Worm (Caenorhabditis elegans) whole organism, L4 larva: ENCODE results near the gene prk-1.

ENCODE experiments used
- D1046.2 ChIP-seq: fragments of 200-800 bp; sonication (Bioruptor generic); IDR thresholded peaks from 2 replicates; pipeline ENCODE4 v1.3.6; 2022; ENCODE audit warnings: missing genetic modification characterization, missing compliant biosample characterization
- F10B5.3 ChIP-seq: sonication (generic microtip); optimal IDR thresholded peaks from 2 replicates; lab custom pipeline; 2016; ENCODE audit warnings: mild to moderate bottlenecking, missing genetic modification characterization, missing compliant biosample characterization
- F26F4.8 ChIP-seq: fragments of 200-800 bp; sonication (Bioruptor generic); conservative IDR thresholded peaks from 2 replicates; pipeline ENCODE4 v1.3.6; 2022; ENCODE audit warnings: missing genetic modification characterization, missing compliant biosample characterization
- F37D6.2 ChIP-seq: sonication (generic microtip); optimal IDR thresholded peaks from 2 replicates; lab custom pipeline; 2016; ENCODE audit warnings: mild to moderate bottlenecking, missing genetic modification characterization, missing compliant biosample characterization
- R02D3.7 ChIP-seq: fragments of 150-350 bp; sonication (generic microtip); optimal IDR thresholded peaks from 3 replicates; lab custom pipeline; 2014; ENCODE audit warnings: missing biosample characterization, missing genetic modification characterization
- Y105C5A.15 ChIP-seq: fragments of 200-800 bp; sonication (Bioruptor generic); IDR thresholded peaks from 2 replicates; pipeline ENCODE4 v1.3.6; 2022; ENCODE audit warnings: missing genetic modification characterization, missing compliant biosample characterization
- Y5F2A.4 ChIP-seq: fragments of 200-800 bp; sonication (Bioruptor generic); optimal IDR thresholded peaks from 2 replicates; lab custom pipeline; 2018; ENCODE audit warnings: mild to moderate bottlenecking, missing genetic modification characterization, missing compliant biosample characterization
- aha-1 ChIP-seq: fragments of 150-350 bp; peaks from one replicate; lab custom pipeline; 2014; ENCODE audit warnings: missing biosample characterization, missing genetic modification characterization
- ceh-20 ChIP-seq: fragments of 200-800 bp; sonication (Bioruptor generic); IDR thresholded peaks from 2 replicates; pipeline ENCODE4 v1.3.6; 2022; ENCODE audit warnings: missing genetic modification reagents, missing genetic modification characterization, missing compliant biosample characterization
- ceh-32 ChIP-seq: sonication (generic microtip); optimal IDR thresholded peaks from 2 replicates; lab custom pipeline; 2016; ENCODE audit warnings: mild to moderate bottlenecking, missing genetic modification characterization, missing compliant biosample characterization; ENCODE audit not compliant: poor library complexity
- ceh-44 ChIP-seq: fragments of 200-800 bp; sonication (Bioruptor generic); IDR thresholded peaks from 2 replicates; pipeline ENCODE4 v1.3.6; 2022; ENCODE audit warnings: missing genetic modification reagents, missing genetic modification characterization, missing compliant biosample characterization
- cey-2 ChIP-seq: sonication (generic microtip); optimal IDR thresholded peaks from 3 replicates; lab custom pipeline; 2017; ENCODE audit warnings: missing genetic modification characterization, mild to moderate bottlenecking, missing compliant biosample characterization, antibody characterized with exemption, borderline replicate concordance; ENCODE audit not compliant: insufficient read depth
- daf-12 ChIP-seq: fragments of 150-350 bp; optimal IDR thresholded peaks from 2 replicates; lab custom pipeline; 2014; ENCODE audit warnings: missing biosample characterization, missing genetic modification reagents, missing genetic modification characterization
- daf-16 ChIP-seq, 3 experiments: sonication (generic microtip); optimal IDR thresholded peaks; 2 replicates each; lab custom pipeline; 2016 to 2017; ENCODE audit warnings: missing genetic modification characterization in 3 of 3, missing genetic modification reagents in 3 of 3, mild to moderate bottlenecking in 2 of 3, missing compliant biosample characterization in 2 of 3, missing biosample characterization in 1 of 3, moderate library complexity in 1 of 3
- daf-19 ChIP-seq: fragments of 200-800 bp; sonication (Bioruptor generic); conservative IDR thresholded peaks from 2 replicates; pipeline ENCODE4 v1.3.6; 2022; ENCODE audit warnings: missing genetic modification characterization, missing compliant biosample characterization
- dmd-8 ChIP-seq: fragments of 200-800 bp; sonication (Bioruptor generic); IDR thresholded peaks from 2 replicates; pipeline ENCODE4 v1.3.6; 2022; ENCODE audit warnings: missing genetic modification characterization, missing compliant biosample characterization
- dve-1 ChIP-seq: sonication (generic microtip); optimal IDR thresholded peaks from 2 replicates; lab custom pipeline; 2017; ENCODE audit warnings: antibody characterized with exemption, mild to moderate bottlenecking, missing genetic modification characterization, missing compliant biosample characterization; ENCODE audit not compliant: insufficient read depth
- egl-43 ChIP-seq: fragments of 200-800 bp; sonication (Bioruptor generic); IDR thresholded peaks from 2 replicates; pipeline ENCODE4 v1.3.6; 2022; ENCODE audit warnings: missing genetic modification reagents, missing genetic modification characterization, missing compliant biosample characterization
- fkh-10 ChIP-seq: fragments of 150-350 bp; optimal IDR thresholded peaks from 2 replicates; lab custom pipeline; 2014; ENCODE audit warnings: missing biosample characterization, missing genetic modification reagents, missing genetic modification characterization
- jun-1 ChIP-seq: fragments of 150-350 bp; optimal IDR thresholded peaks from 2 replicates; lab custom pipeline; 2014; ENCODE audit warnings: missing biosample characterization, missing genetic modification reagents, missing genetic modification characterization
- lin-15B ChIP-seq: fragments of 150-350 bp; sonication (generic microtip); optimal IDR thresholded peaks from 3 replicates; lab custom pipeline; 2014; ENCODE audit warnings: missing biosample characterization, missing genetic modification characterization
- lin-38 ChIP-seq: fragments of 200-800 bp; sonication (Bioruptor generic); IDR thresholded peaks from 2 replicates; pipeline ENCODE4 v1.3.6; 2022; ENCODE audit warnings: missing genetic modification reagents, missing genetic modification characterization, missing compliant biosample characterization
- lsy-2 ChIP-seq, 2 experiments: fragments of 150-350 bp in 1 of 2; sonication (generic microtip) in 1 of 2; optimal IDR thresholded peaks; 2 replicates each; lab custom pipeline; 2014 to 2017; ENCODE audit warnings: missing biosample characterization in 2 of 2, missing genetic modification characterization in 2 of 2
- mdl-1 ChIP-seq, 2 experiments: fragments of 150-350 bp in 1 of 2; sonication (generic microtip) in 1 of 2; optimal IDR thresholded peaks; 2 replicates each; lab custom pipeline; 2014 to 2017; ENCODE audit warnings: missing biosample characterization in 2 of 2, missing genetic modification characterization in 2 of 2
- nhr-10 ChIP-seq: fragments of 150-350 bp; optimal IDR thresholded peaks from 2 replicates; lab custom pipeline; 2014; ENCODE audit warnings: missing biosample characterization, missing genetic modification characterization
- nhr-11 ChIP-seq: fragments of 150-350 bp; optimal IDR thresholded peaks from 2 replicates; lab custom pipeline; 2014; ENCODE audit warnings: missing biosample characterization, missing genetic modification characterization
- nhr-237 ChIP-seq: sonication (generic microtip); optimal IDR thresholded peaks from 2 replicates; lab custom pipeline; 2017; ENCODE audit warnings: missing biosample characterization, missing genetic modification characterization
- nhr-28 ChIP-seq: fragments of 150-350 bp; optimal IDR thresholded peaks from 2 replicates; lab custom pipeline; 2014; ENCODE audit warnings: missing biosample characterization, missing genetic modification characterization
- nhr-41 ChIP-seq: fragments of 200-800 bp; sonication (Bioruptor generic); IDR thresholded peaks from 2 replicates; pipeline ENCODE4 v1.3.6; 2022; ENCODE audit warnings: missing genetic modification reagents, missing genetic modification characterization, missing compliant biosample characterization
- nhr-42 ChIP-seq: fragments of 200-800 bp; sonication (Bioruptor generic); IDR thresholded peaks from 2 replicates; pipeline ENCODE4 v1.3.6; 2022; ENCODE audit warnings: missing genetic modification characterization, missing compliant biosample characterization
- nhr-48 ChIP-seq: sonication (generic microtip); optimal IDR thresholded peaks from 2 replicates; lab custom pipeline; 2016; ENCODE audit warnings: mild to moderate bottlenecking, missing genetic modification characterization, missing compliant biosample characterization
- pha-4 ChIP-seq, 2 experiments: fragments of 150-350 bp in 1 of 2; fragments of 200-800 bp in 1 of 2; sonication (Bioruptor generic) in 1 of 2; IDR thresholded peaks in 1 of 2; optimal IDR thresholded peaks in 1 of 2; 2 replicates each; pipeline versions ENCODE4 v1.3.6 to Lab custom; 2014 to 2022; ENCODE audit warnings: missing genetic modification characterization in 2 of 2, missing genetic modification reagents in 2 of 2, missing biosample characterization in 1 of 2, missing compliant biosample characterization in 1 of 2
- php-3 ChIP-seq: fragments of 200-800 bp; sonication (Bioruptor generic); IDR thresholded peaks from 2 replicates; pipeline ENCODE4 v1.3.6; 2022; ENCODE audit warnings: missing genetic modification reagents, missing genetic modification characterization, missing compliant biosample characterization
- pqm-1 ChIP-seq: sonication (generic microtip); optimal IDR thresholded peaks from 2 replicates; lab custom pipeline; 2017; ENCODE audit warnings: missing biosample characterization, missing genetic modification characterization
- rbr-2 ChIP-seq: sonication (generic microtip); optimal IDR thresholded peaks from 2 replicates; lab custom pipeline; 2016; ENCODE audit warnings: missing genotype, missing genetic modification characterization, missing compliant biosample characterization
- set-16 ChIP-seq: fragments of 200-800 bp; sonication (Bioruptor generic); IDR thresholded peaks from 2 replicates; pipeline ENCODE4 v1.3.6; 2022; ENCODE audit warnings: missing genetic modification reagents, missing genetic modification characterization, missing compliant biosample characterization
- snpc-1.2 ChIP-seq: fragments of 200-800 bp; sonication (Bioruptor generic); IDR thresholded peaks from 2 replicates; pipeline ENCODE4 v1.3.6; 2022; ENCODE audit warnings: missing genetic modification reagents, missing genetic modification characterization, missing compliant biosample characterization
- spr-3 ChIP-seq: fragments of 200-800 bp; sonication (Bioruptor generic); optimal IDR thresholded peaks from 2 replicates; lab custom pipeline; 2018; ENCODE audit warnings: mild to moderate bottlenecking, missing genetic modification characterization, missing compliant biosample characterization
- unc-130 ChIP-seq: sonication (generic microtip); optimal IDR thresholded peaks from 2 replicates; lab custom pipeline; 2016; ENCODE audit warnings: missing genetic modification reagents, missing genetic modification characterization, missing compliant biosample characterization
- vab-7 ChIP-seq: fragments of 200-800 bp; sonication (Bioruptor generic); IDR thresholded peaks from 2 replicates; pipeline ENCODE4 v1.3.6; 2022; ENCODE audit warnings: missing genetic modification reagents, missing genetic modification characterization, missing compliant biosample characterization
- zfp-2 ChIP-seq: sonication (generic microtip); optimal IDR thresholded peaks from 2 replicates; lab custom pipeline; 2016; ENCODE audit warnings: mild to moderate bottlenecking, missing genetic modification characterization, missing compliant biosample characterization
- zip-11 ChIP-seq: fragments of 200-800 bp; sonication (Bioruptor generic); IDR thresholded peaks from 2 replicates; pipeline ENCODE4 v1.3.6; 2022; ENCODE audit warnings: missing genetic modification characterization, missing compliant biosample characterization
- zip-2 ChIP-seq: fragments of 150-350 bp; optimal IDR thresholded peaks from 2 replicates; lab custom pipeline; 2014; ENCODE audit warnings: missing biosample characterization, missing genetic modification characterization
- ztf-11 ChIP-seq: fragments of 150-350 bp; optimal IDR thresholded peaks from 2 replicates; lab custom pipeline; 2014; ENCODE audit warnings: missing biosample characterization, missing genetic modification characterization
- ztf-7 ChIP-seq: fragments of 150-350 bp; optimal IDR thresholded peaks from 2 replicates; lab custom pipeline; 2014; ENCODE audit warnings: missing biosample characterization, missing genetic modification characterization

prk-1 gene

ce11 chrIII:6969781-6970342, 20.1 kb upstream of the prk-1 start (continued):
- TF ChIP-seq daf-19 (GFP tag; lab: Robert Waterston, UW) (no peak), dmd-8 (GFP tag; lab: Robert Waterston, UW) (no peak), lin-15B (no peak), fkh-10 (GFP tag; lab: Kevin White, UChicago) (no peak), ceh-44 (no peak), nhr-10 (tag; lab: Kevin White, UChicago) (no peak), nhr-237 (no peak), pqm-1 (tag; lab: Kevin White, UChicago) (no peak), nhr-11 (no peak), D1046.2 (GFP tag; lab: Robert Waterston, UW) (no peak), aha-1 (peak; percentile 20), mdl-1 (tag; optimal IDR thresholded peaks at IDR 0.05; lab: Kevin White, UChicago) (no peak)

ce11 chrIII:6970744-6971143, 19.2 kb upstream of the prk-1 start:
- TF ChIP-seq dmd-8 (GFP tag; lab: Robert Waterston, UW), result no peak
- no peak for TF ChIP-seq ceh-32 (tag; lab: Kevin White, UChicago)
- TF ChIP-seq egl-43 (GFP tag; lab: Robert Waterston, UW), result no peak
- TF ChIP-seq set-16 (GFP tag; lab: Robert Waterston, UW), result peak; percentile 51
- TF ChIP-seq ceh-20 (GFP tag; lab: Robert Waterston, UW), result no peak
- TF ChIP-seq daf-12 (tag; lab: Kevin White, UChicago), result no peak
- no peak for TF ChIP-seq dve-1 (tag; lab: Kevin White, UChicago)
- no peak for TF ChIP-seq daf-16 (GFP tag; optimal IDR thresholded peaks at IDR 0.05; lab: Kevin White, UChicago)
- no peak for TF ChIP-seq daf-16 (tag; optimal IDR thresholded peaks at IDR 0.05; lab: Kevin White, UChicago)
- peak; percentile 58 for TF ChIP-seq snpc-1.2
- TF ChIP-seq spr-3 (GFP tag; lab: Kevin White, UChicago), result no peak
- no peak for TF ChIP-seq F37D6.2 (tag; lab: Kevin White, UChicago)

- peak; percentile 65 for TF ChIP-seq F10B5.3 (tag; lab: Kevin White, UChicago)
- peak; percentile 11 for TF ChIP-seq R02D3.7 (tag; lab: Kevin White, UChicago)
- no peak for TF ChIP-seq cey-2 (tag; lab: Kevin White, UChicago)
- peak; percentile 87 for TF ChIP-seq unc-130
- TF ChIP-seq snpc-1.2, result peak; percentile 47; the same call in 1 of the 2 replicates
- TF ChIP-seq jun-1 (tag; lab: Kevin White, UChicago), result peak; percentile 75
- no peak for TF ChIP-seq nhr-10 (tag; lab: Kevin White, UChicago)
- TF ChIP-seq lsy-2 (tag; optimal IDR thresholded peaks at IDR 0.05; lab: Kevin White, UChicago), result peak; percentile 98 to 100
- no peak for TF ChIP-seq ceh-32 (tag; lab: Kevin White, UChicago)
- peak; percentile 54; the same call in 1 of the 2 replicates for TF ChIP-seq php-3
- peak; percentile 94 for TF ChIP-seq rbr-2
- TF ChIP-seq nhr-48 (tag; lab: Kevin White, UChicago), result peak; percentile 66
- TF ChIP-seq zip-11 (GFP tag; lab: Robert Waterston, UW), result no peak
- TF ChIP-seq pha-4 (GFP tag; IDR thresholded peaks at IDR 0.05; lab: Robert Waterston, UW), result peak; percentile 76
- TF ChIP-seq pha-4 (tag; optimal IDR thresholded peaks at IDR 0.05; lab: Kevin White, UChicago), result peak; percentile 99
- peak; percentile 71 for TF ChIP-seq zip-2 (tag; lab: Kevin White, UChicago)
- peak; percentile 56 for TF ChIP-seq vab-7 (GFP tag; lab: Robert Waterston, UW)
- no peak for TF ChIP-seq F26F4.8
- no peak for TF ChIP-seq Y105C5A.15
- TF ChIP-seq Y5F2A.4, result peak; percentile 13
- TF ChIP-seq nhr-41 (GFP tag; lab: Robert Waterston, UW), result no peak
- no peak for TF ChIP-seq ztf-11 (tag; lab: Kevin White, UChicago)
- TF ChIP-seq nhr-28 (tag; lab: Kevin White, UChicago), result peak; percentile 94
- TF ChIP-seq zfp-2, result peak; percentile 96
- peak; percentile 63; the same call in 1 of the 2 replicates for TF ChIP-seq egl-43 (GFP tag; lab: Robert Waterston, UW)
- peak; percentile 90 for TF ChIP-seq lin-38 (GFP tag; lab: Robert Waterston, UW)
- peak; percentile 42 for TF ChIP-seq lin-15B
- peak; percentile 85 for TF ChIP-seq ceh-20 (GFP tag; lab: Robert Waterston, UW)
- no peak for TF ChIP-seq nhr-42 (GFP tag; lab: Robert Waterston, UW)
- peak; percentile 80 for TF ChIP-seq F37D6.2 (tag; lab: Kevin White, UChicago)
- peak; percentile 88 for TF ChIP-seq ztf-7 (tag; lab: Kevin White, UChicago)
These were observed 18.2 kb upstream of the prk-1 start, which contains the start of the genes eef-1A.1 and rfc-4 for ce11 chrIII:6971662-6972284. Gene eef-1A.1, minus strand, starts transcription at chrIII:6971712. Gene rfc-4, plus strand, starts transcription at chrIII:6972253.
